Fruit fly (Drosophila melanogaster): ENCODE measurements around the gene CG13887.

CG13887 gene

dm6 chr3L:882236-882891 is 44.7 kb downstream of the CG13887 start (continued):
- peak; percentile 47 for TF ChIP-seq CG3281 (GFP tag; optimal IDR thresholded peaks at IDR 0.05)
- no peak for TF ChIP-seq Mad (GFP tag; optimal IDR thresholded peaks at IDR 0.05)
- peak; percentile 40 for TF ChIP-seq D19A (tag; optimal IDR thresholded peaks at IDR 0.05)
- peak; percentile 48; the same call in 1 of the 3 replicates for TF ChIP-seq dysf (GFP tag; IDR thresholded peaks at IDR 0.05)
- TF ChIP-seq ERR (GFP tag; optimal IDR thresholded peaks at IDR 0.05): no peak
- no peak for TF ChIP-seq bsh (GFP tag; optimal IDR thresholded peaks at IDR 0.05)
- TF ChIP-seq tap (tag; optimal IDR thresholded peaks at IDR 0.05): peak; percentile 50
- TF ChIP-seq Rx (GFP tag; IDR thresholded peaks at IDR 0.05): no peak
- TF ChIP-seq gem (tag; optimal IDR thresholded peaks at IDR 0.05): peak; percentile 54
- TF ChIP-seq C15 (GFP tag; IDR thresholded peaks at IDR 0.05): no peak
- TF ChIP-seq stc (GFP tag; IDR thresholded peaks at IDR 0.05): peak; percentile 49; the same call in 1 of the 2 replicates
- peak; percentile 59 for TF ChIP-seq CG11504 (tag; optimal IDR thresholded peaks at IDR 0.05)
- 0 out of 2 replicates have a peak, but pooled peaks have one; percentile 30 for TF ChIP-seq HLH3B (GFP tag; IDR thresholded peaks at IDR 0.05)
- peak in 1 of 2 experiments; percentile 54 for TF ChIP-seq Hr78 (GFP tag; optimal IDR thresholded peaks at IDR 0.05)
- peak; percentile 15 for TF ChIP-seq CG6654 (GFP tag; optimal IDR thresholded peaks at IDR 0.05)
- TF ChIP-seq Ptx1 (GFP tag; IDR thresholded peaks at IDR 0.05): peak; percentile 57
- no peak for TF ChIP-seq nom (GFP tag; optimal IDR thresholded peaks at IDR 0.05)
- peak; percentile 40 for TF ChIP-seq CG10979 (tag; optimal IDR thresholded peaks at IDR 0.05)
- TF ChIP-seq ind (GFP tag; optimal IDR thresholded peaks at IDR 0.05): peak; percentile 21
- peak; percentile 45 for TF ChIP-seq CG18262 (tag; optimal IDR thresholded peaks at IDR 0.05)
- 0 out of 2 replicates have a peak, but pooled peaks have one; percentile 30 for TF ChIP-seq CG6689 (GFP tag; IDR thresholded peaks at IDR 0.05)
- peak; percentile 58 for TF ChIP-seq dmrt99B (tag; optimal IDR thresholded peaks at IDR 0.05)
- TF ChIP-seq grau (tag; optimal IDR thresholded peaks at IDR 0.05): peak; percentile 42
- TF ChIP-seq jigr1 (GFP tag; IDR thresholded peaks at IDR 0.05): no peak
- peak; percentile 44 for TF ChIP-seq CG9727 (GFP tag; optimal IDR thresholded peaks at IDR 0.05)
- no peak for TF ChIP-seq CG7372 (GFP tag; IDR thresholded peaks at IDR 0.05)
- peak; percentile 7; the same call in 1 of the 2 replicates for TF ChIP-seq CG32772 (GFP tag; IDR thresholded peaks at IDR 0.05)
- no peak for TF ChIP-seq Adf1 (GFP tag; IDR thresholded peaks at IDR 0.05)
- no peak for TF ChIP-seq Dfd (GFP tag; optimal IDR thresholded peaks at IDR 0.05)
- no peak for TF ChIP-seq Atf6 (GFP tag; IDR thresholded peaks at IDR 0.05)
- peak; percentile 13 for TF ChIP-seq CG9817 (tag; optimal IDR thresholded peaks at IDR 0.05)
- no peak for TF ChIP-seq CG2129 (GFP tag; IDR thresholded peaks at IDR 0.05; ENCODE audit: partially characterized antibody)
- TF ChIP-seq CG18599 (GFP tag; optimal IDR thresholded peaks at IDR 0.05): peak; percentile 71
- TF ChIP-seq wdn (GFP tag; IDR thresholded peaks at IDR 0.05): no peak
- TF ChIP-seq zen (tag; optimal IDR thresholded peaks at IDR 0.05): no peak
- peak; percentile 71 for TF ChIP-seq scrt (GFP tag; optimal IDR thresholded peaks at IDR 0.05)
- TF ChIP-seq CG8290 (GFP tag; optimal IDR thresholded peaks at IDR 0.05): peak; percentile 73
- TF ChIP-seq CG8290 (tag; optimal IDR thresholded peaks at IDR 0.05): peak in 1 of 2 experiments; percentile 32
- TF ChIP-seq CG10267 (tag; optimal IDR thresholded peaks at IDR 0.05): peak; percentile 22
- no peak for TF ChIP-seq CG12236 (GFP tag; optimal IDR thresholded peaks at IDR 0.05)

DNA sequence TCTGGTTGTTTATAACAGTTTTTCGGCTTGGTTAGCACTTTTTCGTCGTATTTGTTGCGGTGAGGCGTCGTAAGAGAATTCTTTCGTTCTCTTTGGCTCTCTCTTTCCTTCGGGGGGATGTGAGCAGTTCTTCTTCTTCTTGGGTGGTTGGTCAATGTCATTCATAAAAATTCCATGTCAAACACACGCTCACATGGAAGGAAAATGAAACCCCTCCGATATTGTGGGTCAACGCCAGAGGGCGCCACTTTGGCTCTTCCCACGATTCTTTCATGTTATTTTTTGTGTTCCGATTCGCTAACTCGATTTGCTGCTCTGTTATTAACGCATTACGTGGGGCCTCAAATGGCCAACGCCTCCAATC is 45.2 kb downstream of the CG13887 start:
- TF ChIP-seq slp2 (GFP tag; optimal IDR thresholded peaks at IDR 0.05): no peak
- TF ChIP-seq CG3163 (GFP tag; optimal IDR thresholded peaks at IDR 0.05): peak; percentile 94
- TF ChIP-seq CG13894 (tag; optimal IDR thresholded peaks at IDR 0.05): peak; percentile 94
- TF ChIP-seq abd-A (tag; optimal IDR thresholded peaks at IDR 0.05): peak; percentile 70
- TF ChIP-seq sd (tag; optimal IDR thresholded peaks at IDR 0.05): peak; percentile 83
- TF ChIP-seq odd (GFP tag; optimal IDR thresholded peaks at IDR 0.05): no peak
- TF ChIP-seq CG13287 (GFP tag; IDR thresholded peaks at IDR 0.05; ENCODE audit: partially characterized antibody): peak; percentile 6; the same call in 1 of the 2 replicates
- TF ChIP-seq mirr (GFP tag; optimal IDR thresholded peaks at IDR 0.05): peak; percentile 34
- 0 out of 2 replicates have a peak, but pooled peaks have one; percentile 18 for TF ChIP-seq lmd (GFP tag; IDR thresholded peaks at IDR 0.05)
- TF ChIP-seq lov (optimal IDR thresholded peaks at IDR 0.05): no peak
- 0 out of 3 replicates have a peak, but pooled peaks have one; percentile 7 for TF ChIP-seq lov (GFP tag; IDR thresholded peaks at IDR 0.05)
- TF ChIP-seq Trl (optimal IDR thresholded peaks at IDR 0.05): peak; percentile 50 to 54
- TF ChIP-seq Trl (GFP tag; optimal IDR thresholded peaks at IDR 0.05): no peak
